Worm (Caenorhabditis elegans): ENCODE results near the gene nhr-141.

- TF ChIP-seq nhr-237 (tag; optimal IDR thresholded peaks at IDR 0.05): no peak
- TF ChIP-seq pha-4 (tag; optimal IDR thresholded peaks at IDR 0.05): no peak
- TF ChIP-seq snpc-4 (tag; optimal IDR thresholded peaks at IDR 0.05): no peak
- no peak for TF ChIP-seq ztf-11 (tag; optimal IDR thresholded peaks at IDR 0.05)
Measured at ce11 chrV:7454236-7454635, 9.8 kb downstream of the nhr-141 start, which contains the start of gene try-8.
